Fruit fly (Drosophila melanogaster) S2 (cell line): ENCODE results near the gene Lectin-galC1.

Experiments
- CG8478 ChIP-seq: fragments of >200 bp; optimal IDR thresholded peaks from 2 replicates; lab custom pipeline; 2018
- CTCF ChIP-seq, 2 experiments: fragments of >200 bp; optimal IDR thresholded peaks; 2 replicates each; lab custom pipeline; 2018

DNA sequence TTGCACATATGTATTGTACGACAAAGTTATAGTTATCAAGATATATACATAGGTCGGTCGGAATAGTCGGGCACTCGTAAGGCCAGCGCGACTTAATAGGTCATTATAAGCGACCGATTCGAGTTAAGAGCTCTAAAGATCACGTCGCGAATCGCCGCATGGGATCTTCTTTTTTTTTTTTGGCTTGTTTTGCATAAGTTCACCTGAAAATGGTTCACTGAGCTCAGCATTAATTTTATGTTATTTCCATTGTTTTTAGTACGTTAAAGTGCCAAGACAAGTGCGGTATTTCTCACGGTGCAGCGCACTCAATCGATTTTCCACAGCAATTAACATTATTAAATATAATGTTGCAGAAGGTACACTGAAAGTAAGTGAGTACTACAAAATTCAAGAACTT lies 24.1 kb downstream of the Lectin-galC1 start:
- TF ChIP-seq CG8478 (lab: Kevin White, UChicago) = no peak
- no peak for TF ChIP-seq CTCF (optimal IDR thresholded peaks at IDR 0.05; lab: Kevin White, UChicago)
